Fruit fly (Drosophila melanogaster) whole organism, embryonic: ENCODE results near the gene CG31176.

Source experiments
- Blimp-1 ChIP-seq: fragments of 200-800 bp; sonication (Bioruptor generic); optimal IDR thresholded peaks from 3 replicates; lab custom pipeline; 2018; ENCODE audit warnings: missing biosample characterization, missing genetic modification characterization, mild to moderate bottlenecking, moderate library complexity, missing genetic modification reagents
- Bteb2 ChIP-seq: fragments of 200-800 bp; sonication (Bioruptor generic); optimal IDR thresholded peaks from 2 replicates; lab custom pipeline; 2016; ENCODE audit warnings: missing biosample characterization, missing genetic modification characterization
- CG1024 ChIP-seq: fragments of 200-800 bp; sonication (Bioruptor generic); IDR thresholded peaks from 2 replicates; pipeline ENCODE4 v1.3.6; 2022; ENCODE audit warnings: missing biosample characterization, missing genetic modification characterization
- CG10959 ChIP-seq: fragments of 200-800 bp; sonication (Bioruptor generic); IDR thresholded peaks from 2 replicates; pipeline ENCODE4 v1.3.6; 2022; ENCODE audit warnings: missing biosample characterization, missing genetic modification characterization
- CG11695 ChIP-seq: fragments of 200-800 bp; sonication (Bioruptor generic); IDR thresholded peaks from 3 replicates; pipeline ENCODE4 v1.3.6; 2022; ENCODE audit warnings: missing biosample characterization, missing genetic modification characterization
- CG12299 ChIP-seq: fragments of 200-800 bp; sonication (Bioruptor generic); optimal IDR thresholded peaks from 2 replicates; lab custom pipeline; 2018; ENCODE audit warnings: missing biosample characterization, mild to moderate bottlenecking, missing genetic modification characterization
- CG12391 ChIP-seq: fragments of 200-800 bp; sonication (Bioruptor generic); optimal IDR thresholded peaks from 3 replicates; lab custom pipeline; 2018; ENCODE audit warnings: missing biosample characterization, mild to moderate bottlenecking, missing genetic modification characterization, moderate library complexity
- CG12659 ChIP-seq: fragments of 200-800 bp; sonication (Bioruptor generic); optimal IDR thresholded peaks from 3 replicates; lab custom pipeline; 2017; ENCODE audit warnings: mild to moderate bottlenecking, missing biosample characterization, missing genetic modification reagents, missing genetic modification characterization
- CG12769 ChIP-seq: fragments of 200-800 bp; sonication (Bioruptor generic); optimal IDR thresholded peaks from 2 replicates; lab custom pipeline; 2019; ENCODE audit warnings: missing biosample characterization, mild to moderate bottlenecking, missing genetic modification characterization, moderate library complexity
- CG13775 ChIP-seq: fragments of 200-800 bp; sonication (Bioruptor generic); optimal IDR thresholded peaks from 3 replicates; lab custom pipeline; 2017; ENCODE audit warnings: missing biosample characterization, mild to moderate bottlenecking, missing genetic modification characterization
- CG15073 ChIP-seq: fragments of 200-800 bp; sonication (Bioruptor generic); optimal IDR thresholded peaks from 2 replicates; lab custom pipeline; 2016; ENCODE audit warnings: missing biosample characterization, missing genetic modification characterization
- CG1603 ChIP-seq: fragments of 200-800 bp; sonication (Bioruptor generic); optimal IDR thresholded peaks from 2 replicates; lab custom pipeline; 2019; ENCODE audit warnings: missing biosample characterization, mild to moderate bottlenecking, missing genetic modification characterization, moderate library complexity
- CG17359 ChIP-seq: fragments of 200-800 bp; sonication (Bioruptor generic); optimal IDR thresholded peaks from 3 replicates; lab custom pipeline; 2018; ENCODE audit warnings: missing biosample characterization, mild to moderate bottlenecking, missing genetic modification characterization, moderate library complexity
- CG17802 ChIP-seq: fragments of 200-800 bp; sonication (Bioruptor generic); optimal IDR thresholded peaks from 2 replicates; lab custom pipeline; 2018; ENCODE audit warnings: missing biosample characterization, mild to moderate bottlenecking, missing genetic modification characterization, moderate library complexity
- CG6654 ChIP-seq: fragments of 200-800 bp; sonication (Bioruptor generic); optimal IDR thresholded peaks from 2 replicates; lab custom pipeline; 2017; ENCODE audit warnings: missing biosample characterization, mild to moderate bottlenecking, missing genetic modification characterization
- CG7928 ChIP-seq: fragments of 200-800 bp; sonication (Bioruptor generic); optimal IDR thresholded peaks from 2 replicates; lab custom pipeline; 2017; ENCODE audit warnings: missing biosample characterization, mild to moderate bottlenecking, missing genetic modification characterization
- CG8290 ChIP-seq, 3 experiments: fragments of 200-800 bp; sonication (Bioruptor generic); optimal IDR thresholded peaks; 2 replicates each; lab custom pipeline; 2016 to 2019; ENCODE audit warnings: missing biosample characterization in 3 of 3, missing genetic modification characterization in 3 of 3, mild to moderate bottlenecking in 2 of 3, moderate library complexity in 1 of 3
- CG8765 ChIP-seq: fragments of 200-800 bp; sonication (Bioruptor generic); IDR thresholded peaks from 2 replicates; pipeline ENCODE4 v1.3.6; 2022; ENCODE audit warnings: missing biosample characterization, missing genetic modification characterization
- CkIIα-i1 ChIP-seq: fragments of 200-800 bp; sonication (Bioruptor generic); IDR thresholded peaks from 2 replicates; pipeline ENCODE4 v1.3.6; 2022; ENCODE audit warnings: missing biosample characterization, missing genetic modification characterization
- Dfd ChIP-seq, 2 experiments: fragments of >200 bp; optimal IDR thresholded peaks; 2 replicates each; lab custom pipeline; 2017; ENCODE audit warnings: missing biosample characterization in 2 of 2, missing genetic modification characterization in 2 of 2
- E2f2 ChIP-seq: fragments of 200-800 bp; sonication (Bioruptor generic); IDR thresholded peaks from 2 replicates; pipeline ENCODE4 v1.3.6; 2022; ENCODE audit warnings: missing biosample characterization, missing genetic modification characterization
- Elba2 ChIP-seq: fragments of 200-800 bp; sonication (Bioruptor generic); optimal IDR thresholded peaks from 3 replicates; lab custom pipeline; 2016; ENCODE audit warnings: missing biosample characterization, missing genetic modification characterization
- GATAe ChIP-seq: fragments of 200-800 bp; sonication (Bioruptor generic); conservative IDR thresholded peaks from 2 replicates; pipeline ENCODE4 v1.3.6; 2022; ENCODE audit warnings: missing biosample characterization, missing genetic modification characterization
- Lpt ChIP-seq: fragments of >200 bp; optimal IDR thresholded peaks from 2 replicates; lab custom pipeline; 2018; ENCODE audit warnings: missing biosample characterization, missing genetic modification characterization
- NK7.1 ChIP-seq: fragments of 200-800 bp; sonication (Bioruptor generic); optimal IDR thresholded peaks from 3 replicates; lab custom pipeline; 2016; ENCODE audit warnings: missing biosample characterization, missing genetic modification characterization
- Oli ChIP-seq: fragments of 200-800 bp; sonication (Bioruptor generic); optimal IDR thresholded peaks from 2 replicates; lab custom pipeline; 2018; ENCODE audit warnings: missing biosample characterization, mild to moderate bottlenecking, missing genetic modification characterization, moderate library complexity
- Ravus ChIP-seq: fragments of 200-800 bp; sonication (Bioruptor generic); IDR thresholded peaks from 2 replicates; pipeline ENCODE4 v1.3.6; 2022; ENCODE audit warnings: missing biosample characterization, missing genetic modification characterization
- Spps ChIP-seq: fragments of 200-800 bp; sonication (Bioruptor generic); optimal IDR thresholded peaks from 2 replicates; lab custom pipeline; 2018; ENCODE audit warnings: missing biosample characterization, mild to moderate bottlenecking, missing genetic modification characterization
- Ssrp ChIP-seq: fragments of 200-800 bp; sonication (Bioruptor generic); optimal IDR thresholded peaks from 2 replicates; lab custom pipeline; 2018; ENCODE audit warnings: missing biosample characterization, mild to moderate bottlenecking, missing genetic modification characterization, moderate library complexity
- Stat92E ChIP-seq, 3 experiments: fragments of >200 bp in 2 of 3; fragments of 200-800 bp in 1 of 3; sonication (Bioruptor generic) in 1 of 3; optimal IDR thresholded peaks; 2 replicates each; lab custom pipeline; 2017 to 2019; ENCODE audit warnings: missing biosample characterization in 3 of 3, missing genetic modification characterization in 3 of 3, mild to moderate bottlenecking in 1 of 3, moderate library complexity in 1 of 3
- Vsx1 ChIP-seq: fragments of 200-800 bp; sonication (Bioruptor generic); optimal IDR thresholded peaks from 2 replicates; lab custom pipeline; 2017; ENCODE audit warnings: missing biosample characterization, mild to moderate bottlenecking, missing genetic modification characterization, missing genetic modification reagents
- al ChIP-seq: fragments of 200-800 bp; sonication (Bioruptor generic); IDR thresholded peaks from 2 replicates; pipeline ENCODE4 v1.3.6; 2022; ENCODE audit warnings: missing biosample characterization, missing genetic modification characterization
- ase ChIP-seq: fragments of 200-800 bp; sonication (Bioruptor generic); IDR thresholded peaks from 3 replicates; pipeline ENCODE4 v1.3.6; 2022; ENCODE audit warnings: missing biosample characterization, missing genetic modification characterization
- chn ChIP-seq: fragments of 200-800 bp; sonication (Bioruptor generic); optimal IDR thresholded peaks from 2 replicates; lab custom pipeline; 2016; ENCODE audit warnings: missing biosample characterization, missing genetic modification characterization
- corto ChIP-seq: fragments of 200-800 bp; sonication (Bioruptor generic); optimal IDR thresholded peaks from 2 replicates; lab custom pipeline; 2016; ENCODE audit warnings: missing biosample characterization, mild to moderate bottlenecking, missing genetic modification characterization, moderate library complexity
- crol ChIP-seq: fragments of 200-800 bp; sonication (Bioruptor generic); IDR thresholded peaks from 2 replicates; pipeline ENCODE4 v1.3.6; 2022; ENCODE audit warnings: missing biosample characterization, missing genetic modification characterization
- dm ChIP-seq: fragments of 200-800 bp; sonication (Bioruptor generic); optimal IDR thresholded peaks from 3 replicates; lab custom pipeline; 2016; ENCODE audit warnings: missing biosample characterization, missing genetic modification characterization
- dysf ChIP-seq: fragments of 200-800 bp; sonication (Bioruptor generic); IDR thresholded peaks from 3 replicates; pipeline ENCODE4 v1.3.6; 2022; ENCODE audit warnings: missing biosample characterization, missing genetic modification characterization
- ewg ChIP-seq: fragments of 200-800 bp; sonication (Bioruptor generic); optimal IDR thresholded peaks from 3 replicates; lab custom pipeline; 2017; ENCODE audit warnings: mild to moderate bottlenecking, missing biosample characterization, missing genetic modification reagents, missing genetic modification characterization
- hkb ChIP-seq, 2 experiments: fragments of 200-800 bp in 1 of 2; fragments of >200 bp in 1 of 2; sonication (Bioruptor generic) in 1 of 2; IDR thresholded peaks in 1 of 2; optimal IDR thresholded peaks in 1 of 2; 2 replicates each; pipeline versions ENCODE4 v1.3.6 to Lab custom; 2017 to 2022; ENCODE audit warnings: missing biosample characterization in 1 of 2, missing genetic modification characterization in 1 of 2
- kni ChIP-seq: fragments of 200-800 bp; sonication (Bioruptor generic); optimal IDR thresholded peaks from 3 replicates; lab custom pipeline; 2017; ENCODE audit warnings: mild to moderate bottlenecking, missing biosample characterization, missing genetic modification reagents, missing genetic modification characterization
- org-1 ChIP-seq: fragments of 200-800 bp; sonication (Bioruptor generic); optimal IDR thresholded peaks from 2 replicates; lab custom pipeline; 2017; ENCODE audit warnings: missing biosample characterization, missing genetic modification characterization
- pros ChIP-seq: fragments of 200-800 bp; sonication (Bioruptor generic); optimal IDR thresholded peaks from 3 replicates; lab custom pipeline; 2019; ENCODE audit warnings: missing biosample characterization, mild to moderate bottlenecking, missing genetic modification characterization, moderate library complexity
- sd ChIP-seq: fragments of 200-800 bp; sonication (Bioruptor generic); optimal IDR thresholded peaks from 3 replicates; lab custom pipeline; 2018; ENCODE audit warnings: missing biosample characterization, mild to moderate bottlenecking, missing genetic modification characterization, moderate library complexity
- unpg ChIP-seq: fragments of 200-800 bp; sonication (Bioruptor generic); optimal IDR thresholded peaks from 3 replicates; lab custom pipeline; 2018; ENCODE audit warnings: missing biosample characterization, mild to moderate bottlenecking, missing genetic modification characterization, moderate library complexity
- usp ChIP-seq: fragments of >200 bp; optimal IDR thresholded peaks from 2 replicates; lab custom pipeline; 2017; ENCODE audit warnings: missing biosample characterization, missing genetic modification characterization
- wek ChIP-seq: fragments of 200-800 bp; sonication (Bioruptor generic); optimal IDR thresholded peaks from 3 replicates; lab custom pipeline; 2018; ENCODE audit warnings: missing biosample characterization, mild to moderate bottlenecking, missing genetic modification characterization, moderate library complexity
- zen ChIP-seq: fragments of 200-800 bp; sonication (Bioruptor generic); optimal IDR thresholded peaks from 3 replicates; lab custom pipeline; 2018; ENCODE audit warnings: missing biosample characterization, mild to moderate bottlenecking, missing genetic modification characterization, moderate library complexity
- zf30C ChIP-seq: fragments of 200-800 bp; sonication (Bioruptor generic); optimal IDR thresholded peaks from 3 replicates; lab custom pipeline; 2018; ENCODE audit warnings: missing biosample characterization, mild to moderate bottlenecking, missing genetic modification characterization

Gene CG31176

DNA sequence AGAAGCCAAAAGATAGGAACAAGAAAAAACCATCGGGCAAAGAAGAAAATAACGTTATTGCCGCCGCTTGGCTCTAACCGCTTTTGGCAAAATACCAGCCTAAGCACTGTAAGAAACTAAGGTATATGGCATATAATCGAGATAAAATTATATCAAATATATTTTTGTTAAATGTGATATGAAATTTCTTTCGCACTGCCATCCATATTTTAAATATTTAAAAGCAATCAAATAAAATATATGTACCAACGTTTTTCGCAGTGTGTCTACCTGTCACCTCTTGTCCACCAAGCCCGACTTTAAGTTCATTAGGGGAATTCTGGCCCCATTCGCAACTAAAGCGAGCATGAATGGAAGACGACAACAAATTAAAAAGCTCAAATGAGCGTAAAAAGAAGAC, 91.7 kb downstream of the CG31176 start (continued):
- TF ChIP-seq ewg (peak; percentile 35), corto (GFP tag; lab: Kevin White, UChicago) (peak; percentile 46), Spps (tag; lab: Kevin White, UChicago) (no peak), CG1024 (GFP tag; lab: Robert Waterston, UW) (no peak), CG15073 (GFP tag; lab: Kevin White, UChicago) (no peak), CG6654 (GFP tag; lab: Kevin White, UChicago) (no peak), Ssrp (peak; percentile 44), al (GFP tag; lab: Robert Waterston, UW) (peak; percentile 63), dysf (peak; percentile 85; the same call in 2 of the 3 replicates), unpg (GFP tag; lab: Kevin White, UChicago) (peak; percentile 79), Ravus (GFP tag; lab: Robert Waterston, UW) (no peak; the same call in 1 of the 2 replicates), CG12391 (peak; percentile 79), hkb (optimal IDR thresholded peaks at IDR 0.05; lab: Kevin White, UChicago) (no peak), hkb (GFP tag; IDR thresholded peaks at IDR 0.05; lab: Robert Waterston, UW) (peak; percentile 70), GATAe (GFP tag; lab: Robert Waterston, UW) (no peak), CG11695 (peak; percentile 77; the same call in 2 of the 3 replicates), dm (GFP tag; lab: Kevin White, UChicago) (no peak), CG17802 (tag; lab: Kevin White, UChicago) (no peak), CG8290 (GFP tag; optimal IDR thresholded peaks at IDR 0.05; lab: Kevin White, UChicago) (no peak), CG8290 (tag; optimal IDR thresholded peaks at IDR 0.05; lab: Kevin White, UChicago) (peak in 1 of 2 experiments; percentile 49), usp (GFP tag; lab: Kevin White, UChicago) (no peak), Stat92E (GFP tag; optimal IDR thresholded peaks at IDR 0.05; lab: Kevin White, UChicago) (no peak), Vsx1 (peak; percentile 46), CG12769 (tag; lab: Kevin White, UChicago) (peak; percentile 70), CG1603 (tag; lab: Kevin White, UChicago) (peak; percentile 52), CG8765 (GFP tag; lab: Robert Waterston, UW) (peak; percentile 52; the same call in 1 of the 2 replicates), kni (GFP tag; lab: Kevin White, UChicago) (no peak), CG17359 (peak; percentile 68), Bteb2 (GFP tag; lab: Kevin White, UChicago) (peak; percentile 20), CG12299 (peak; percentile 41), Elba2 (GFP tag; lab: Kevin White, UChicago) (no peak), pros (no peak), Blimp-1 (GFP tag; lab: Kevin White, UChicago) (peak; percentile 80), ase (GFP tag; lab: Robert Waterston, UW) (0 out of 3 replicates have a peak, but pooled peaks have one; percentile 21), sd (tag; lab: Kevin White, UChicago) (peak; percentile 70), zen (tag; lab: Kevin White, UChicago) (peak; percentile 67), Lpt (GFP tag; lab: Kevin White, UChicago) (no peak), CG10959 (GFP tag; lab: Robert Waterston, UW) (peak; percentile 22; the same call in 1 of the 2 replicates), crol (GFP tag; lab: Robert Waterston, UW) (peak; percentile 41; the same call in 1 of the 2 replicates), E2f2 (GFP tag; lab: Robert Waterston, UW) (peak; percentile 34; the same call in 1 of the 2 replicates), wek (GFP tag; lab: Kevin White, UChicago) (no peak), Dfd (GFP tag; optimal IDR thresholded peaks at IDR 0.05; lab: Kevin White, UChicago) (no peak), CG12659 (GFP tag; lab: Kevin White, UChicago) (peak; percentile 67), CG7928 (no peak), CG13775 (peak; percentile 65), CkIIα-i1 (GFP tag; lab: Robert Waterston, UW) (no peak), org-1 (GFP tag; lab: Kevin White, UChicago) (peak; percentile 36), Oli (tag; lab: Kevin White, UChicago) (peak; percentile 64), chn (GFP tag; lab: Kevin White, UChicago) (peak; percentile 18), NK7.1 (no peak), zf30C (GFP tag; lab: Kevin White, UChicago) (peak; percentile 26)
